Fruit fly (Drosophila melanogaster): ENCODE results near the gene Taf13.

Gene Taf13

dm6 chr2L:20065516-20065915, 28.1 kb downstream of the Taf13 start, which contains the start of gene vls:
Gene vls (minus strand): TSS chr2L:20065679.
- no peak for TF ChIP-seq CG10631 (GFP tag; optimal IDR thresholded peaks at IDR 0.05)
- peak; percentile 42 for TF ChIP-seq Eip78C (GFP tag)
- TF ChIP-seq Eip75B (GFP tag; optimal IDR thresholded peaks at IDR 0.05): no peak

- peak; percentile 44 for TF ChIP-seq CG32006 (GFP tag; optimal IDR thresholded peaks at IDR 0.05)
- no peak for TF ChIP-seq dac (GFP tag; optimal IDR thresholded peaks at IDR 0.05)
- peak; percentile 61 for TF ChIP-seq Hr39 (GFP tag; optimal IDR thresholded peaks at IDR 0.05)
- TF ChIP-seq CG11294 (GFP tag; IDR thresholded peaks at IDR 0.05): no peak
- TF ChIP-seq OdsH (GFP tag; optimal IDR thresholded peaks at IDR 0.05): peak; percentile 56
- TF ChIP-seq CG31627 (GFP tag; optimal IDR thresholded peaks at IDR 0.05): peak; percentile 75
- TF ChIP-seq Smox (GFP tag; optimal IDR thresholded peaks at IDR 0.05): peak; percentile 53
- TF ChIP-seq CG11762 (GFP tag; optimal IDR thresholded peaks at IDR 0.05; ENCODE audit: insufficient read depth): peak; percentile 1
- peak; percentile 69 for TF ChIP-seq pdm3 (GFP tag; optimal IDR thresholded peaks at IDR 0.05)
- TF ChIP-seq Met (GFP tag; optimal IDR thresholded peaks at IDR 0.05): no peak
- TF ChIP-seq Lpt (GFP tag; optimal IDR thresholded peaks at IDR 0.05): no peak
- TF ChIP-seq vri (GFP tag; optimal IDR thresholded peaks at IDR 0.05): no peak
- no peak for TF ChIP-seq Hr38 (GFP tag; optimal IDR thresholded peaks at IDR 0.05)
- no peak for TF ChIP-seq fkh (GFP tag; optimal IDR thresholded peaks at IDR 0.05)
- peak; percentile 38 for TF ChIP-seq Sox102F (GFP tag; optimal IDR thresholded peaks at IDR 0.05)
- peak; percentile 42 for TF ChIP-seq Ets96B (tag; optimal IDR thresholded peaks at IDR 0.05)
- peak; percentile 14 for TF ChIP-seq CG34406 (GFP tag; optimal IDR thresholded peaks at IDR 0.05)
- no peak for TF ChIP-seq dsx (GFP tag; optimal IDR thresholded peaks at IDR 0.05; ENCODE audit: poor library complexity, severe bottlenecking)
- peak; percentile 41 for TF ChIP-seq CG3919 (GFP tag; optimal IDR thresholded peaks at IDR 0.05)
- TF ChIP-seq CG4318 (GFP tag; optimal IDR thresholded peaks at IDR 0.05): no peak
- TF ChIP-seq CG6276 (GFP tag; optimal IDR thresholded peaks at IDR 0.05): no peak
- TF ChIP-seq CG15336 (GFP tag; IDR thresholded peaks at IDR 0.05): no peak
- TF ChIP-seq CG8119 (GFP tag; IDR thresholded peaks at IDR 0.05): no peak
- peak; percentile 3 for TF ChIP-seq CG7368 (GFP tag; optimal IDR thresholded peaks at IDR 0.05)
- TF ChIP-seq CG10669 (GFP tag; optimal IDR thresholded peaks at IDR 0.05): no peak
- TF ChIP-seq Eip78C (GFP tag): peak; percentile 38
- TF ChIP-seq achi (GFP tag; optimal IDR thresholded peaks at IDR 0.05): peak; percentile 49
- TF ChIP-seq Gug (GFP tag; IDR thresholded peaks at IDR 0.05): no peak
- peak; percentile 47 for TF ChIP-seq topi (GFP tag; optimal IDR thresholded peaks at IDR 0.05)
- no peak for TF ChIP-seq CG1621 (tag; optimal IDR thresholded peaks at IDR 0.05)
- 0 out of 3 replicates have a peak, but pooled peaks have one; percentile 21 for TF ChIP-seq eg (GFP tag; IDR thresholded peaks at IDR 0.05)
- TF ChIP-seq svp (GFP tag): no peak
- no peak for TF ChIP-seq fd85E (GFP tag; optimal IDR thresholded peaks at IDR 0.05)
- no peak for TF ChIP-seq Blimp-1 (GFP tag; optimal IDR thresholded peaks at IDR 0.05)
- TF ChIP-seq net (GFP tag; optimal IDR thresholded peaks at IDR 0.05): no peak
- peak; percentile 38 for TF ChIP-seq CG8319 (GFP tag; optimal IDR thresholded peaks at IDR 0.05)
- TF ChIP-seq CG11902 (GFP tag; optimal IDR thresholded peaks at IDR 0.05): peak; percentile 35
- TF ChIP-seq CG6792 (GFP tag; optimal IDR thresholded peaks at IDR 0.05): peak; percentile 12
- peak; percentile 41 for TF ChIP-seq Ets21C (GFP tag; optimal IDR thresholded peaks at IDR 0.05)
- peak; percentile 9 for TF ChIP-seq CG8632 (GFP tag; optimal IDR thresholded peaks at IDR 0.05)
- TF ChIP-seq CG3032 (tag; optimal IDR thresholded peaks at IDR 0.05): peak; percentile 40
- TF ChIP-seq cyc (GFP tag; optimal IDR thresholded peaks at IDR 0.05): peak; percentile 47
- peak; percentile 60 for TF ChIP-seq Sox14 (GFP tag; optimal IDR thresholded peaks at IDR 0.05)
- no peak for TF ChIP-seq ss (GFP tag; optimal IDR thresholded peaks at IDR 0.05)
- no peak for TF ChIP-seq Eip93F (GFP tag; optimal IDR thresholded peaks at IDR 0.05)
- no peak for TF ChIP-seq CG6808 (GFP tag; optimal IDR thresholded peaks at IDR 0.05)
- peak; percentile 66 for TF ChIP-seq esn (GFP tag; optimal IDR thresholded peaks at IDR 0.05)
- TF ChIP-seq acj6 (GFP tag; optimal IDR thresholded peaks at IDR 0.05): peak; percentile 47
Measured at dm6 chr2L:20061018-20061657, 32.5 kb downstream of the Taf13 start, which contains the start of the genes barr and lok. Gene barr (minus strand): TSS chr2L:20061370. Gene lok (plus strand): TSS chr2L:20061422.
